Fruit fly (Drosophila melanogaster): ENCODE measurements around the gene NTPase.

The NTPase gene

DNA sequence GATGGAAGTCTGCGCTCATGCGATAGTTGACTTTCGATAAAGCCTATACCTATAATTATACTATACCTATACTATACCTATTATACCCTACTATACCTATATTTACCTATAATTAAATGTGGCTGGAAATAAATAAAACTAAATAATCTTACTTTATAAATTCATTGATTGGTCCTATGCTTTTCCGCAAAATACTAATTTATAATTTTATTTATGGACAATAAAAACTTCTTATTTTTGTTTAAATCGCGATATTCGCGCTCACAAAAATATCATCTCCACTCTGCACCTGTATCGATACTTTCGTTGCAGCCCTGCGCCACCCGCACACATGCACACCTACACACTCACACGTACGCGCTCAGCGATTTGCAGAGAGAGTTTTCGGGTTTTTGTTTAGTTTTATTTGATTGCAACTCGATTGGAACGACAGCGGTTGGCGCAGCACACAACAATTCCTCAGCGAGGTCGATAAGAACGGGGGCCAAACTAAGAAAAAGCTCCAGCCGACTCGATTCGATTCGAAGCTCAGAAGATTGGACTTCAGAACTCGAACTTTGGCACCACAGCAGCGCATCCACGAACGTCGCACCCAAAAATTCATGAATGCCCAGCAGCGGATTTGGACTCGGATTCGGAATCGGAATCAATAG lies 11.0 kb downstream of the NTPase start, which contains the start of gene CG8814 (continued):
- TF ChIP-seq CG10543 (GFP tag; optimal IDR thresholded peaks at IDR 0.05), result peak; percentile 86
- peak; percentile 68; the same call in 2 of the 3 replicates for TF ChIP-seq mld (GFP tag; IDR thresholded peaks at IDR 0.05; ENCODE audit: partially characterized antibody)
- peak; percentile 83 for TF ChIP-seq Aef1 (GFP tag; IDR thresholded peaks at IDR 0.05)
- TF ChIP-seq CG12071 (GFP tag; optimal IDR thresholded peaks at IDR 0.05), result peak; percentile 34
- no peak for TF ChIP-seq chn (GFP tag; optimal IDR thresholded peaks at IDR 0.05)
- peak; percentile 40 for TF ChIP-seq Adf1 (GFP tag; IDR thresholded peaks at IDR 0.05)
- peak; percentile 66; the same call in 2 of the 3 replicates for TF ChIP-seq HLH4C (GFP tag; IDR thresholded peaks at IDR 0.05; ENCODE audit: partially characterized antibody)
- TF ChIP-seq wdn (GFP tag; IDR thresholded peaks at IDR 0.05), result 0 out of 2 replicates have a peak, but pooled peaks have one; percentile 3
- peak; percentile 27 to 75 for TF ChIP-seq dpn (GFP tag; optimal IDR thresholded peaks at IDR 0.05)
- TF ChIP-seq CG8388 (GFP tag; optimal IDR thresholded peaks at IDR 0.05), result peak; percentile 46
- no peak for TF ChIP-seq Asciz (GFP tag; optimal IDR thresholded peaks at IDR 0.05)
- no peak for TF ChIP-seq shn (GFP tag; optimal IDR thresholded peaks at IDR 0.05)
- peak; percentile 42 for TF ChIP-seq CTCF (GFP tag; optimal IDR thresholded peaks at IDR 0.05)
- peak; percentile 88 for TF ChIP-seq phol (tag; optimal IDR thresholded peaks at IDR 0.05)
- TF ChIP-seq CG30431 (GFP tag; optimal IDR thresholded peaks at IDR 0.05), result no peak
- TF ChIP-seq NFAT (GFP tag; IDR thresholded peaks at IDR 0.05), result peak; percentile 64
- peak; percentile 57; the same call in 1 of the 2 replicates for TF ChIP-seq lmd (GFP tag; IDR thresholded peaks at IDR 0.05)
- no peak for TF ChIP-seq CG3726 (GFP tag; IDR thresholded peaks at IDR 0.05)
- peak; percentile 26 for TF ChIP-seq bab2 (GFP tag; optimal IDR thresholded peaks at IDR 0.05)
- TF ChIP-seq CG10274 (GFP tag; optimal IDR thresholded peaks at IDR 0.05), result peak; percentile 74
- peak; percentile 71 for TF ChIP-seq tgo (GFP tag; IDR thresholded peaks at IDR 0.05)
- no peak for TF ChIP-seq pnt (GFP tag; optimal IDR thresholded peaks at IDR 0.05)
- TF ChIP-seq CG1529 (GFP tag; optimal IDR thresholded peaks at IDR 0.05), result no peak
- TF ChIP-seq CG15011 (GFP tag; optimal IDR thresholded peaks at IDR 0.05), result peak; percentile 49
- TF ChIP-seq p53 (GFP tag; optimal IDR thresholded peaks at IDR 0.05), result no peak
- peak; percentile 89 for TF ChIP-seq knrl (GFP tag; IDR thresholded peaks at IDR 0.05; ENCODE audit: partially characterized antibody)
- TF ChIP-seq yki (optimal IDR thresholded peaks at IDR 0.05), result no peak
- TF ChIP-seq HHEX (GFP tag; optimal IDR thresholded peaks at IDR 0.05), result peak; percentile 48
- TF ChIP-seq gem (tag; optimal IDR thresholded peaks at IDR 0.05), result peak; percentile 81
- TF ChIP-seq Bgb (GFP tag; IDR thresholded peaks at IDR 0.05; ENCODE audit: partially characterized antibody), result peak; percentile 77
- TF ChIP-seq CG8478 (optimal IDR thresholded peaks at IDR 0.05), result peak; percentile 87
- TF ChIP-seq D19B (GFP tag; optimal IDR thresholded peaks at IDR 0.05), result peak; percentile 54
- TF ChIP-seq gcm2 (GFP tag; optimal IDR thresholded peaks at IDR 0.05), result no peak
- TF ChIP-seq Eip74EF (GFP tag; optimal IDR thresholded peaks at IDR 0.05), result no peak
- peak; percentile 42 for TF ChIP-seq tna (GFP tag; IDR thresholded peaks at IDR 0.05; ENCODE audit: partially characterized antibody)
- peak; percentile 53 for TF ChIP-seq vfl (GFP tag; optimal IDR thresholded peaks at IDR 0.05)
- peak; percentile 80 for TF ChIP-seq CG9215 (GFP tag; IDR thresholded peaks at IDR 0.05)
- TF ChIP-seq ase (GFP tag; IDR thresholded peaks at IDR 0.05), result no peak; the same call in 2 of the 3 replicates
- peak; percentile 29 for TF ChIP-seq Dip3 (GFP tag; optimal IDR thresholded peaks at IDR 0.05)
- TF ChIP-seq CG14860 (GFP tag; IDR thresholded peaks at IDR 0.05; ENCODE audit: partially characterized antibody), result peak; percentile 56; the same call in 1 of the 3 replicates
- TF ChIP-seq ac (GFP tag; optimal IDR thresholded peaks at IDR 0.05), result no peak
- no peak for TF ChIP-seq fd102C (GFP tag; optimal IDR thresholded peaks at IDR 0.05)
- TF ChIP-seq CG1602 (GFP tag; optimal IDR thresholded peaks at IDR 0.05), result peak; percentile 67
- TF ChIP-seq az2 (GFP tag; optimal IDR thresholded peaks at IDR 0.05), result peak; percentile 63
- TF ChIP-seq rib (GFP tag; IDR thresholded peaks at IDR 0.05), result 0 out of 2 replicates have a peak, but pooled peaks have one; percentile 7
- no peak for TF ChIP-seq tup (GFP tag; optimal IDR thresholded peaks at IDR 0.05)
- TF ChIP-seq Mes4 (GFP tag; optimal IDR thresholded peaks at IDR 0.05), result no peak
- peak; percentile 11 for TF ChIP-seq CG17359 (tag; optimal IDR thresholded peaks at IDR 0.05)
- TF ChIP-seq Xrp1 (GFP tag; IDR thresholded peaks at IDR 0.05), result peak; percentile 28; the same call in 1 of the 2 replicates
- no peak for TF ChIP-seq ttk (GFP tag; IDR thresholded peaks at IDR 0.05)

All from whole organism, embryonic.